Fruit fly (Drosophila melanogaster): Measurements from ENCODE around the gene bel.

DNA sequence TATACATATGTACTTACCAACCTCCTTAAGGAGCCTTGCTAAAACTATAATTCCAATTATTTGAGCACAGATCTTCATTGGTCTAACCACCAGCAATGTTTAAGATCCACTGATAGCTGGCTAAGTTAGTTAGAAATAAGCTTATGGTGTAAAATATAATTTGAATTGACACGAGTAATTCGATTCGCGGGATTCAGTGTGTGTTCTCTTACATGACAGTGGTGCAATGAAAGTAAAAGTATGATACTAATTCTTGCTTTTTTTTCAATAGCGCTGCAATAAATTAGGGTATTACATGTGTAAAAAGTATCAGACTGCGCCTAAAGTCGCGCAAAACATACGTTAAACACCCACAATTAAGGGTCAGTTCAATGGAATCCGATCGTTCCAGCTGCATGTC lies 19.4 kb upstream of the bel start, which contains the start of gene CG33325:
- TF ChIP-seq psq (optimal IDR thresholded peaks at IDR 0.05) (no peak), insv (optimal IDR thresholded peaks at IDR 0.05) (no peak), ttk (optimal IDR thresholded peaks at IDR 0.05) (no peak), Myc (optimal IDR thresholded peaks at IDR 0.05) (no peak)
